Worm (Caenorhabditis elegans) whole organism, late embryonic: ENCODE measurements around the gene pgp-14.
A peak's percentile ranks its signal among the peaks of the same experiment; 100 is the strongest.

Experiments
- C08G9.2 ChIP-seq: sonication (generic microtip); optimal IDR thresholded peaks from 2 replicates; lab custom pipeline; 2016; ENCODE audit warnings: mild to moderate bottlenecking, missing genetic modification characterization, moderate library complexity, missing compliant biosample characterization
- K02D7.2 ChIP-seq: sonication (generic microtip); optimal IDR thresholded peaks from 2 replicates; lab custom pipeline; 2017; ENCODE audit warnings: mild to moderate bottlenecking, missing genetic modification characterization, missing compliant biosample characterization
- K09A11.1 ChIP-seq: sonication (generic microtip); optimal IDR thresholded peaks from 2 replicates; lab custom pipeline; 2017; ENCODE audit warnings: antibody characterized with exemption, mild to moderate bottlenecking, missing genetic modification characterization, missing compliant biosample characterization; ENCODE audit not compliant: insufficient read depth
- T23F11.4 ChIP-seq: fragments of 200-800 bp; sonication (Bioruptor generic); optimal IDR thresholded peaks from 2 replicates; lab custom pipeline; 2018; ENCODE audit warnings: mild to moderate bottlenecking, missing genetic modification characterization, missing compliant biosample characterization
- Y22D7AL.16 ChIP-seq: sonication (generic microtip); optimal IDR thresholded peaks from 2 replicates; lab custom pipeline; 2016; ENCODE audit warnings: missing genetic modification characterization, missing compliant biosample characterization
- ahr-1 ChIP-seq: sonication (generic microtip); optimal IDR thresholded peaks from 2 replicates; lab custom pipeline; 2016; ENCODE audit warnings: missing genetic modification characterization, missing compliant biosample characterization
- ama-1 ChIP-seq: fragments of 150-350 bp; optimal IDR thresholded peaks from 2 replicates; lab custom pipeline; 2014
- ceh-14 ChIP-seq: sonication (generic microtip); optimal IDR thresholded peaks from 2 replicates; lab custom pipeline; 2016; ENCODE audit warnings: missing genotype, missing genetic modification characterization, missing compliant biosample characterization
- ceh-18 ChIP-seq: sonication (generic microtip); optimal IDR thresholded peaks from 2 replicates; lab custom pipeline; 2016; ENCODE audit warnings: missing genetic modification characterization, missing compliant biosample characterization
- ceh-2 ChIP-seq: sonication (generic microtip); optimal IDR thresholded peaks from 2 replicates; lab custom pipeline; 2016; ENCODE audit warnings: missing genotype, missing genetic modification characterization, missing compliant biosample characterization
- ceh-22 ChIP-seq: sonication (generic microtip); optimal IDR thresholded peaks from 2 replicates; lab custom pipeline; 2017; ENCODE audit warnings: missing biosample characterization, missing genetic modification characterization
- ceh-24 ChIP-seq: sonication (generic microtip); optimal IDR thresholded peaks from 2 replicates; lab custom pipeline; 2016; ENCODE audit warnings: mild to moderate bottlenecking, missing genetic modification characterization, missing compliant biosample characterization
- ceh-30 ChIP-seq: fragments of 150-350 bp; optimal IDR thresholded peaks from 2 replicates; lab custom pipeline; 2014; ENCODE audit warnings: missing biosample characterization, missing genetic modification characterization
- ceh-34 ChIP-seq: sonication (generic microtip); optimal IDR thresholded peaks from 2 replicates; lab custom pipeline; 2016; ENCODE audit warnings: mild to moderate bottlenecking, missing genetic modification characterization, missing compliant biosample characterization
- ceh-45 ChIP-seq: fragments of 200-800 bp; sonication (Bioruptor generic); IDR thresholded peaks from 2 replicates; pipeline ENCODE4 v1.3.6; 2022; ENCODE audit warnings: missing genetic modification reagents, missing genetic modification characterization, missing compliant biosample characterization
- ceh-48 ChIP-seq: sonication (generic microtip); optimal IDR thresholded peaks from 2 replicates; lab custom pipeline; 2016; ENCODE audit warnings: missing genetic modification characterization, inconsistent platforms, missing compliant biosample characterization
- ceh-9 ChIP-seq: sonication (generic microtip); optimal IDR thresholded peaks from 2 replicates; lab custom pipeline; 2016; ENCODE audit warnings: mild to moderate bottlenecking, missing genetic modification characterization, inconsistent platforms, missing compliant biosample characterization
- che-1 ChIP-seq: sonication (generic microtip); optimal IDR thresholded peaks from 2 replicates; lab custom pipeline; 2016; ENCODE audit warnings: mild to moderate bottlenecking, missing genetic modification characterization, missing compliant biosample characterization
- elt-2 ChIP-seq: sonication (generic microtip); optimal IDR thresholded peaks from 2 replicates; lab custom pipeline; 2016; ENCODE audit warnings: missing genetic modification reagents, missing genetic modification characterization, missing compliant biosample characterization
- eyg-1 ChIP-seq: sonication (generic microtip); optimal IDR thresholded peaks from 2 replicates; lab custom pipeline; 2016; ENCODE audit warnings: missing genotype, missing genetic modification characterization, missing compliant biosample characterization
- fax-1 ChIP-seq: sonication (generic microtip); optimal IDR thresholded peaks from 2 replicates; lab custom pipeline; 2016; ENCODE audit warnings: missing genotype, missing genetic modification characterization, missing compliant biosample characterization
- fkh-10 ChIP-seq: fragments of 150-350 bp; optimal IDR thresholded peaks from 2 replicates; lab custom pipeline; 2014; ENCODE audit warnings: missing biosample characterization, missing genetic modification reagents, missing genetic modification characterization
- gmeb-2 ChIP-seq: sonication (generic microtip); optimal IDR thresholded peaks from 2 replicates; lab custom pipeline; 2016; ENCODE audit warnings: missing genetic modification characterization, inconsistent platforms, missing compliant biosample characterization
- hlh-13 ChIP-seq: fragments of 200-800 bp; sonication (Bioruptor generic); optimal IDR thresholded peaks from 2 replicates; lab custom pipeline; 2018; ENCODE audit warnings: mild to moderate bottlenecking, missing genetic modification characterization, missing compliant biosample characterization
- hlh-6 ChIP-seq: sonication (generic microtip); optimal IDR thresholded peaks from 2 replicates; lab custom pipeline; 2016; ENCODE audit warnings: missing genotype, missing genetic modification characterization, missing compliant biosample characterization
- hlh-8 ChIP-seq: sonication (generic microtip); optimal IDR thresholded peaks from 2 replicates; lab custom pipeline; 2016; ENCODE audit warnings: missing genotype, missing genetic modification characterization, missing compliant biosample characterization
- madf-2 ChIP-seq: sonication (generic microtip); optimal IDR thresholded peaks from 2 replicates; lab custom pipeline; 2017; ENCODE audit warnings: missing genetic modification characterization, missing compliant biosample characterization
- mec-3 ChIP-seq: sonication (generic microtip); optimal IDR thresholded peaks from 2 replicates; lab custom pipeline; 2016; ENCODE audit warnings: borderline replicate concordance, missing genetic modification characterization, missing compliant biosample characterization
- npax-4 ChIP-seq: sonication (generic microtip); optimal IDR thresholded peaks from 2 replicates; lab custom pipeline; 2016; ENCODE audit warnings: missing genetic modification characterization, missing compliant biosample characterization
- pag-3 ChIP-seq: sonication (generic microtip); optimal IDR thresholded peaks from 2 replicates; lab custom pipeline; 2016; ENCODE audit warnings: missing compliant biosample characterization, missing genetic modification characterization, borderline replicate concordance
- pat-9 ChIP-seq: fragments of 200-800 bp; sonication (Bioruptor generic); optimal IDR thresholded peaks from 2 replicates; lab custom pipeline; 2018; ENCODE audit warnings: mild to moderate bottlenecking, missing genetic modification characterization, moderate library complexity, missing compliant biosample characterization
- pax-1 ChIP-seq: fragments of 150-350 bp; optimal IDR thresholded peaks from 2 replicates; lab custom pipeline; 2014; ENCODE audit warnings: missing biosample characterization, missing genetic modification characterization
- rnt-1 ChIP-seq: sonication (generic microtip); optimal IDR thresholded peaks from 2 replicates; lab custom pipeline; 2016; ENCODE audit warnings: missing genetic modification characterization, missing compliant biosample characterization
- sdc-2 ChIP-seq: sonication (generic microtip); optimal IDR thresholded peaks from 2 replicates; lab custom pipeline; 2016; ENCODE audit warnings: missing genotype, missing genetic modification characterization, missing compliant biosample characterization
- sox-2 ChIP-seq: fragments of 200-800 bp; sonication (Bioruptor generic); IDR thresholded peaks from 2 replicates; pipeline ENCODE4 v1.3.6; 2022; ENCODE audit warnings: missing genetic modification reagents, missing genetic modification characterization, missing compliant biosample characterization
- sox-4 ChIP-seq: sonication (generic microtip); optimal IDR thresholded peaks from 2 replicates; lab custom pipeline; 2017; ENCODE audit warnings: mild to moderate bottlenecking, missing genetic modification characterization, inconsistent platforms, missing compliant biosample characterization
- syd-9 ChIP-seq: sonication (generic microtip); optimal IDR thresholded peaks from 2 replicates; lab custom pipeline; 2016; ENCODE audit warnings: mild to moderate bottlenecking, missing genetic modification characterization, moderate library complexity, missing compliant biosample characterization
- tbx-2 ChIP-seq: sonication (generic microtip); optimal IDR thresholded peaks from 2 replicates; lab custom pipeline; 2016; ENCODE audit warnings: missing genetic modification characterization, missing compliant biosample characterization
- unc-42 ChIP-seq: sonication (generic microtip); optimal IDR thresholded peaks from 2 replicates; lab custom pipeline; 2016; ENCODE audit warnings: missing genotype, missing genetic modification characterization, missing compliant biosample characterization
- unc-55 ChIP-seq: sonication (generic microtip); optimal IDR thresholded peaks from 2 replicates; lab custom pipeline; 2017; ENCODE audit warnings: missing biosample characterization, missing genetic modification reagents, missing genetic modification characterization

pgp-14 gene

DNA sequence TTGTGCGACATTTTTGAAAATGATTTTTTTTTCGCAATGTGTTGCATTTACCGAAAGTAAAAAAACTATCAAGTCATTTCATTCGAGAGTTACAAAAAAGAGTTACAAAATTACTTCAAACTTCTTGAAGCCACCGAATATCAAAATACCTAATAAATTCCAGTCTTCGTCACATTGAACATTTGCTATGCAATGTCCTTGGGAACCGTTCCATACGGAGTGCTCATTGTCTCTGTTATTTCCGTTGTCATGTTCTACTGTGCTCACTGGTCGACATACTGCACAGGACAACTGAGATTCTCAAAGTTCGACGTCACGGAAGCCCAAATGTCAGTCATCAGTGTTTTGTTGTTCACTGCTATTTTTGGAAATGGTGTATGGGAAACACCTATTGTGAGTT lies 14.6 kb upstream of the pgp-14 start:
- TF ChIP-seq hlh-8 (no peak), ceh-9 (tag; lab: Kevin White, UChicago) (no peak), ceh-30 (tag; lab: Kevin White, UChicago) (no peak), rnt-1 (tag; lab: Kevin White, UChicago) (no peak), hlh-13 (GFP tag; lab: Kevin White, UChicago) (no peak), ceh-34 (tag; lab: Kevin White, UChicago) (no peak), che-1 (tag; lab: Kevin White, UChicago) (no peak), pax-1 (tag; lab: Kevin White, UChicago) (no peak), ceh-24 (tag; lab: Kevin White, UChicago) (no peak), K02D7.2 (tag; lab: Kevin White, UChicago) (no peak), C08G9.2 (tag; lab: Kevin White, UChicago) (no peak), gmeb-2 (tag; lab: Kevin White, UChicago) (no peak), pat-9 (no peak), pag-3 (tag; lab: Kevin White, UChicago) (no peak), eyg-1 (tag; lab: Kevin White, UChicago) (no peak), ceh-18 (tag; lab: Kevin White, UChicago) (no peak), ceh-45 (GFP tag; lab: Robert Waterston, UW) (no peak)

DNA sequence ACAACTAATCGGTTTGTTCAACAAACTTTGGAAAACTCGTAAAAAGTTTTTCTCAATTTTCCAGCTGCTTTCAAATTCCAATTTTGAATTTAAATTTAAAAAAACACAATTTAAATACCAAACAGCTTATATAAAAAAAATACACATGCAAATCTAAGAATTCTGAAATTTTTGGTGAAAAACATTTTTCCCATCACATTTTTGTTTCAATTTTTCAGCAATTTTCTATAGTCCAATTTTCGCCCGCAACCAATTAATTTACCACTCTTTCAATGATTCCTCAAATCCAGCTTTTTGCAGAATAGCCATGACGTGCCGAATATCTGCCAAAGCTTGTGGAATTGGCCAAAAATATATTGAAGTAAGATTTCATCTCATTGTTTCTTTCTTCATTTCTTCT lies 12.4 kb upstream of the pgp-14 start, which contains the start of gene cept-1:
Gene cept-1 (plus strand): TSS at position 301 of the 400 bp plus-strand sequence.
- no peak for TF ChIP-seq syd-9 (tag; lab: Kevin White, UChicago)
- no peak for TF ChIP-seq ceh-14 (tag; lab: Kevin White, UChicago)
- TF ChIP-seq sox-4 (tag; lab: Kevin White, UChicago), result no peak
- no peak for TF ChIP-seq ceh-18 (tag; lab: Kevin White, UChicago)
- TF ChIP-seq sdc-2 (tag; lab: Kevin White, UChicago), result no peak
- TF ChIP-seq npax-4, result no peak
- no peak for TF ChIP-seq hlh-13 (GFP tag; lab: Kevin White, UChicago)
- TF ChIP-seq ceh-2 (tag; lab: Kevin White, UChicago), result no peak
- TF ChIP-seq K09A11.1 (tag; lab: Kevin White, UChicago), result no peak
- TF ChIP-seq ama-1 (lab: Kevin White, UChicago), result no peak
- TF ChIP-seq mec-3 (tag; lab: Kevin White, UChicago), result no peak
- no peak for TF ChIP-seq ceh-34 (tag; lab: Kevin White, UChicago)
- no peak for TF ChIP-seq T23F11.4
- no peak for TF ChIP-seq fax-1 (tag; lab: Kevin White, UChicago)
- no peak for TF ChIP-seq elt-2 (tag; lab: Kevin White, UChicago)
- TF ChIP-seq hlh-6 (tag; lab: Kevin White, UChicago), result no peak
- no peak for TF ChIP-seq pax-1 (tag; lab: Kevin White, UChicago)
- no peak for TF ChIP-seq Y22D7AL.16
- TF ChIP-seq fkh-10 (GFP tag; lab: Kevin White, UChicago), result no peak

DNA sequence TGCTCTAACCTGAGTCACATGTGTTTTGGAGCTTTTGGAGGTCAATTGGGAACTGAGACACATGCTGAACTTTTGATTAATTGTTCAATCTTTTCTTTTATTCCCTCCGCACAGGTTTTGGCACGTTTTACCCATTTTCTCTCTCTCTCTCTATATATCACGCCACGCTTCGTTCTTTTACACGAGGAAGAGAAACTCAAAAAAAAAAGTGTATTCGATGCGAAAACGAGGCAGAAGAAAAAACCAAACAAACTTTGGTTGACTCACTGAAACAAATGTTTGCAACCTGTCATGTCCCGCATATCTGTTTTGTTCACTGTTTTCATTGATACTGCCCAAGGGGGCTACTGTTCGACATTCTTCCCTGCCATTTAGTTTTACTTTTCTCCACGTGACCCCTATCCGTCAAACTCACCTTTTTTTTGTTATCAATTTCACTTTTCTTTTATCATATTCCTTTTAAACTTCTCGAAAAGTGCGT lies 12.0 kb upstream of the pgp-14 start:
- TF ChIP-seq tbx-2 (tag; lab: Kevin White, UChicago) (no peak), npax-4 (no peak), madf-2 (no peak), K02D7.2 (tag; lab: Kevin White, UChicago) (no peak), ceh-48 (tag; lab: Kevin White, UChicago) (no peak), pat-9 (no peak), unc-55 (no peak), ahr-1 (tag; lab: Kevin White, UChicago) (no peak)

DNA sequence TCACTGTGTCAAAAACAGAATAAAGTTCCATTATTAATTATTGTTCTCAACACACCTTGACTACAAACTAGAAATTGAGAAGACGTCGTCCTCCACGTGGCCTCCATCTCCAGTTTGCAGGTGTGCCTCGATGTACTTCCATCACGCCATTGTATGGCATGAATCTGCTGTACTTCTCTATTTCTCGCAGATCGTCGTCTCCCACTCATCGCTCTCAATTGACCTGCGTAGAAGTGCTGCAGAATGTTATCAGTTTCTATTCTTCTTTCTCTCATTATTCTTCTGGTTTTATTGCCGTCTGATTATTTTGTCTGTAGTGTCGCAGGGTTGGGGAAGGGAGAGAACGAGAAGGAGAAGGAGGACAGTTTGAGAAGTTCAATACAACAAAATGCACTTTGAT lies 10.3 kb upstream of the pgp-14 start:
- TF ChIP-seq sox-2 (GFP tag; lab: Robert Waterston, UW) (no peak), elt-2 (tag; lab: Kevin White, UChicago) (peak; percentile 40), madf-2 (no peak), unc-42 (tag; lab: Kevin White, UChicago) (no peak), pax-1 (tag; lab: Kevin White, UChicago) (no peak), ceh-2 (tag; lab: Kevin White, UChicago) (no peak), pat-9 (no peak), ceh-22 (tag; lab: Kevin White, UChicago) (no peak), ama-1 (lab: Kevin White, UChicago) (no peak)
